Fruit fly (Drosophila melanogaster) S2 (cell line): ENCODE data around the gene CG43182.

Experiments
- CG8478 ChIP-seq: fragments of >200 bp; optimal IDR thresholded peaks from 2 replicates; lab custom pipeline; 2018
- CTCF ChIP-seq, 2 experiments: fragments of >200 bp; optimal IDR thresholded peaks; 2 replicates each; lab custom pipeline; 2018

DNA sequence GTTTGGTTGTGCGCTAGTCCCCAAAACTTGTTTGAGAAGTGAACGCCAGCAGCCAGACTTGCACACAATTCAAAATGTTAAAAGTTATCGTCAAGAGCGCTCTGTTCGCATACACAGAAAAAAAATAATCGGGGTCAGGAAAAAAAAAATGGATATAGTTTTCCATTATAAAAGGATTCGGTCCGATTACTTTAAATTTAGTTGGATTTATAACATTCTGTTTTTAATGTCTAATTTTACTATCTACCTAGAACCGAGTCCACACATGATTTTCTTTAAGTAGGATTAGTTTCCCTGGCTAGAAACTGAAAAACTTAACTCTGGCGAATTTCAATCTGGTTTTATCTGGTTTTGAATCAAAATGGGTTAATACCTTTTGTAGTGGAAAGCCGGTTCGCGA, 7.6 kb upstream of the CG43182 start:
- TF ChIP-seq CTCF (optimal IDR thresholded peaks at IDR 0.05; lab: Kevin White, UChicago) (no peak), CG8478 (lab: Kevin White, UChicago) (no peak)
